Fruit fly (Drosophila melanogaster) whole organism, embryonic: ENCODE data around the gene Mocs1.

Experiments used
- Aef1 ChIP-seq: fragments of 200-800 bp; sonication (Bioruptor generic); IDR thresholded peaks from 3 replicates; pipeline ENCODE4 v1.3.6; 2022; ENCODE audit warnings: missing biosample characterization, missing genetic modification characterization
- Awh ChIP-seq: fragments of 200-800 bp; sonication (Bioruptor generic); IDR thresholded peaks from 2 replicates; pipeline ENCODE4, ENCODE4 v1.3.6; 2022; ENCODE audit warnings: missing biosample characterization, missing genetic modification characterization
- CG10366 ChIP-seq: fragments of 200-800 bp; sonication (Bioruptor generic); IDR thresholded peaks from 2 replicates; pipeline ENCODE4 v1.3.6; 2022; ENCODE audit warnings: missing biosample characterization, missing genetic modification characterization
- CG11247 ChIP-seq: fragments of 200-800 bp; sonication (Bioruptor generic); IDR thresholded peaks from 2 replicates; pipeline ENCODE4 v1.3.6; 2022; ENCODE audit warnings: missing biosample characterization, missing genetic modification characterization
- CG11504 ChIP-seq: fragments of 200-800 bp; sonication (Bioruptor generic); optimal IDR thresholded peaks from 3 replicates; lab custom pipeline; 2019; ENCODE audit warnings: missing biosample characterization, mild to moderate bottlenecking, missing genetic modification characterization, moderate library complexity
- CG11560 ChIP-seq: fragments of 200-800 bp; sonication (Bioruptor generic); IDR thresholded peaks from 3 replicates; pipeline ENCODE4 v1.3.6; 2022; ENCODE audit warnings: missing biosample characterization, missing genetic modification characterization
- CG12236 ChIP-seq: fragments of 200-800 bp; sonication (Bioruptor generic); optimal IDR thresholded peaks from 2 replicates; lab custom pipeline; 2016; ENCODE audit warnings: missing biosample characterization, missing genetic modification characterization
- CG13894 ChIP-seq: fragments of 200-800 bp; sonication (Bioruptor generic); optimal IDR thresholded peaks from 3 replicates; lab custom pipeline; 2018; ENCODE audit warnings: missing biosample characterization, mild to moderate bottlenecking, missing genetic modification characterization, moderate library complexity
- CG15073 ChIP-seq: fragments of 200-800 bp; sonication (Bioruptor generic); optimal IDR thresholded peaks from 2 replicates; lab custom pipeline; 2016; ENCODE audit warnings: missing biosample characterization, missing genetic modification characterization
- CG17328 ChIP-seq: fragments of 200-800 bp; sonication (Bioruptor generic); IDR thresholded peaks from 2 replicates; pipeline ENCODE4 v1.3.6; 2022; ENCODE audit warnings: missing biosample characterization, missing genetic modification characterization
- CG18599 ChIP-seq: fragments of 200-800 bp; sonication (Bioruptor generic); optimal IDR thresholded peaks from 3 replicates; lab custom pipeline; 2017; ENCODE audit warnings: missing biosample characterization, missing genetic modification characterization, mild to moderate bottlenecking, moderate library complexity, missing genetic modification reagents
- CG2116 ChIP-seq: fragments of 200-800 bp; sonication (Bioruptor generic); optimal IDR thresholded peaks from 3 replicates; lab custom pipeline; 2018; ENCODE audit warnings: missing biosample characterization, mild to moderate bottlenecking, missing genetic modification characterization
- CG2129 ChIP-seq: fragments of 200-800 bp; sonication (Bioruptor generic); IDR thresholded peaks from 2 replicates; pipeline ENCODE4 v1.3.6; 2022; ENCODE audit warnings: missing biosample characterization, missing genetic modification characterization; ENCODE audit not compliant: partially characterized antibody
- CG2199 ChIP-seq: fragments of 200-800 bp; sonication (Bioruptor generic); IDR thresholded peaks from 3 replicates; pipeline ENCODE4 v1.3.6; 2022; ENCODE audit warnings: missing biosample characterization, missing genetic modification characterization
- CG31441 ChIP-seq: fragments of 200-800 bp; sonication (Bioruptor generic); IDR thresholded peaks from 2 replicates; pipeline ENCODE4 v1.3.6; 2022; ENCODE audit warnings: missing biosample characterization, missing genetic modification characterization
- CG32767 ChIP-seq: fragments of 200-800 bp; sonication (Bioruptor generic); IDR thresholded peaks from 2 replicates; pipeline ENCODE4 v1.3.6; 2022; ENCODE audit warnings: missing biosample characterization, missing genetic modification characterization
- CG33213 ChIP-seq: fragments of 200-800 bp; sonication (Bioruptor generic); optimal IDR thresholded peaks from 3 replicates; lab custom pipeline; 2016; ENCODE audit warnings: missing biosample characterization, missing genetic modification characterization
- CG34376 ChIP-seq: fragments of 200-800 bp; sonication (Bioruptor generic); optimal IDR thresholded peaks from 2 replicates; lab custom pipeline; 2018; ENCODE audit warnings: missing biosample characterization, mild to moderate bottlenecking, missing genetic modification characterization
- CG4360 ChIP-seq: fragments of 200-800 bp; sonication (Bioruptor generic); IDR thresholded peaks from 2 replicates; pipeline ENCODE4 v1.3.6; 2022; ENCODE audit warnings: missing biosample characterization, missing genetic modification characterization
- CG6765 ChIP-seq: fragments of 200-800 bp; sonication (Bioruptor generic); optimal IDR thresholded peaks from 3 replicates; lab custom pipeline; 2017; ENCODE audit warnings: missing biosample characterization, mild to moderate bottlenecking, missing genetic modification characterization
- CG7357 ChIP-seq: fragments of 200-800 bp; sonication (Bioruptor generic); IDR thresholded peaks from 3 replicates; pipeline ENCODE4 v1.3.6; 2022; ENCODE audit warnings: missing biosample characterization, missing genetic modification characterization
- CG8478 ChIP-seq: fragments of >200 bp; optimal IDR thresholded peaks from 2 replicates; lab custom pipeline; 2018
- Dfd ChIP-seq, 2 experiments: fragments of >200 bp; optimal IDR thresholded peaks; 2 replicates each; lab custom pipeline; 2017; ENCODE audit warnings: missing biosample characterization in 2 of 2, missing genetic modification characterization in 2 of 2
- E2f2 ChIP-seq: fragments of 200-800 bp; sonication (Bioruptor generic); IDR thresholded peaks from 2 replicates; pipeline ENCODE4 v1.3.6; 2022; ENCODE audit warnings: missing biosample characterization, missing genetic modification characterization
- Eip74EF ChIP-seq, 2 experiments: fragments of 200-800 bp in 1 of 2; fragments of >200 bp in 1 of 2; sonication (Bioruptor generic) in 1 of 2; optimal IDR thresholded peaks; 2 replicates each; lab custom pipeline; 2017 to 2019; ENCODE audit warnings: missing biosample characterization in 2 of 2, missing genetic modification characterization in 2 of 2, mild to moderate bottlenecking in 1 of 2, moderate library complexity in 1 of 2
- Ets65A ChIP-seq: fragments of 200-800 bp; sonication (Bioruptor generic); peaks from one replicate; lab custom pipeline; 2016; ENCODE audit warnings: missing biosample characterization, missing genetic modification characterization
- HLH54F ChIP-seq: fragments of 200-800 bp; sonication (Bioruptor generic); optimal IDR thresholded peaks from 3 replicates; lab custom pipeline; 2016; ENCODE audit warnings: missing biosample characterization, missing genetic modification characterization
- Hr78 ChIP-seq, 2 experiments: fragments of 200-800 bp in 1 of 2; fragments of >200 bp in 1 of 2; sonication (Bioruptor generic) in 1 of 2; optimal IDR thresholded peaks; 2 replicates each; lab custom pipeline; 2017 to 2019; ENCODE audit warnings: missing biosample characterization in 2 of 2, missing genetic modification characterization in 2 of 2, mild to moderate bottlenecking in 1 of 2, moderate library complexity in 1 of 2
- Jarid2 ChIP-seq: fragments of 200-800 bp; sonication (Bioruptor generic); optimal IDR thresholded peaks from 3 replicates; lab custom pipeline; 2017; ENCODE audit warnings: mild to moderate bottlenecking, missing biosample characterization, missing genetic modification reagents, missing genetic modification characterization
- MESR4 ChIP-seq: fragments of 200-800 bp; sonication (Bioruptor generic); optimal IDR thresholded peaks from 2 replicates; lab custom pipeline; 2018; ENCODE audit warnings: missing biosample characterization, mild to moderate bottlenecking, missing genetic modification characterization, moderate library complexity
- MTF-1 ChIP-seq: fragments of 200-800 bp; sonication (Bioruptor generic); optimal IDR thresholded peaks from 2 replicates; lab custom pipeline; 2018; ENCODE audit warnings: missing biosample characterization, mild to moderate bottlenecking, missing genetic modification characterization, borderline replicate concordance
- NC2α ChIP-seq: fragments of 200-800 bp; sonication (Bioruptor generic); optimal IDR thresholded peaks from 2 replicates; lab custom pipeline; 2016; ENCODE audit warnings: missing biosample characterization, missing genetic modification characterization
- NFAT ChIP-seq: fragments of 200-800 bp; sonication (Bioruptor generic); IDR thresholded peaks from 2 replicates; pipeline ENCODE4 v1.3.6; 2022; ENCODE audit warnings: missing biosample characterization, missing genetic modification characterization
- bab2 ChIP-seq: fragments of 200-800 bp; sonication (Bioruptor generic); optimal IDR thresholded peaks from 2 replicates; lab custom pipeline; 2016; ENCODE audit warnings: missing biosample characterization, missing genetic modification characterization
- chinmo ChIP-seq: fragments of 200-800 bp; sonication (Bioruptor generic); IDR thresholded peaks from 4 replicates; pipeline ENCODE4 v1.3.6; 2022; ENCODE audit warnings: missing biosample characterization, missing genetic modification characterization; ENCODE audit not compliant: partially characterized antibody
- ci ChIP-seq: fragments of 200-800 bp; sonication (Bioruptor generic); IDR thresholded peaks from 3 replicates; pipeline ENCODE4 v1.3.6; 2022; ENCODE audit warnings: missing biosample characterization, missing genetic modification characterization
- dm ChIP-seq: fragments of 200-800 bp; sonication (Bioruptor generic); optimal IDR thresholded peaks from 3 replicates; lab custom pipeline; 2016; ENCODE audit warnings: missing biosample characterization, missing genetic modification characterization
- dysf ChIP-seq: fragments of 200-800 bp; sonication (Bioruptor generic); IDR thresholded peaks from 3 replicates; pipeline ENCODE4 v1.3.6; 2022; ENCODE audit warnings: missing biosample characterization, missing genetic modification characterization
- jumu ChIP-seq: fragments of 200-800 bp; sonication (Bioruptor generic); optimal IDR thresholded peaks from 3 replicates; lab custom pipeline; 2016; ENCODE audit warnings: missing biosample characterization, missing genetic modification characterization
- klu ChIP-seq: fragments of 200-800 bp; sonication (Bioruptor generic); IDR thresholded peaks from 2 replicates; pipeline ENCODE4 v1.3.6; 2022; ENCODE audit warnings: missing biosample characterization, missing genetic modification characterization
- luna ChIP-seq: fragments of 200-800 bp; sonication (Bioruptor generic); optimal IDR thresholded peaks from 2 replicates; lab custom pipeline; 2016; ENCODE audit warnings: missing biosample characterization, missing genetic modification characterization
- rib ChIP-seq: fragments of 200-800 bp; sonication (Bioruptor generic); IDR thresholded peaks from 2 replicates; pipeline ENCODE4 v1.3.6; 2022; ENCODE audit warnings: missing biosample characterization, missing genetic modification characterization
- salm ChIP-seq: fragments of 200-800 bp; sonication (Bioruptor generic); optimal IDR thresholded peaks from 2 replicates; lab custom pipeline; 2018; ENCODE audit warnings: missing biosample characterization, mild to moderate bottlenecking, missing genetic modification characterization
- sna ChIP-seq: fragments of 200-800 bp; sonication (Bioruptor generic); IDR thresholded peaks from 2 replicates; pipeline ENCODE4 v1.3.6; 2022; ENCODE audit warnings: missing biosample characterization, missing genetic modification characterization; ENCODE audit not compliant: partially characterized antibody
- vfl ChIP-seq: fragments of 200-800 bp; sonication (Bioruptor generic); optimal IDR thresholded peaks from 2 replicates; lab custom pipeline; 2016; ENCODE audit warnings: missing biosample characterization, missing genetic modification characterization
- z ChIP-seq: fragments of 200-800 bp; sonication (Bioruptor generic); IDR thresholded peaks from 3 replicates; pipeline ENCODE4 v1.3.6; 2022; ENCODE audit warnings: missing biosample characterization, missing genetic modification characterization

Gene Mocs1

DNA sequence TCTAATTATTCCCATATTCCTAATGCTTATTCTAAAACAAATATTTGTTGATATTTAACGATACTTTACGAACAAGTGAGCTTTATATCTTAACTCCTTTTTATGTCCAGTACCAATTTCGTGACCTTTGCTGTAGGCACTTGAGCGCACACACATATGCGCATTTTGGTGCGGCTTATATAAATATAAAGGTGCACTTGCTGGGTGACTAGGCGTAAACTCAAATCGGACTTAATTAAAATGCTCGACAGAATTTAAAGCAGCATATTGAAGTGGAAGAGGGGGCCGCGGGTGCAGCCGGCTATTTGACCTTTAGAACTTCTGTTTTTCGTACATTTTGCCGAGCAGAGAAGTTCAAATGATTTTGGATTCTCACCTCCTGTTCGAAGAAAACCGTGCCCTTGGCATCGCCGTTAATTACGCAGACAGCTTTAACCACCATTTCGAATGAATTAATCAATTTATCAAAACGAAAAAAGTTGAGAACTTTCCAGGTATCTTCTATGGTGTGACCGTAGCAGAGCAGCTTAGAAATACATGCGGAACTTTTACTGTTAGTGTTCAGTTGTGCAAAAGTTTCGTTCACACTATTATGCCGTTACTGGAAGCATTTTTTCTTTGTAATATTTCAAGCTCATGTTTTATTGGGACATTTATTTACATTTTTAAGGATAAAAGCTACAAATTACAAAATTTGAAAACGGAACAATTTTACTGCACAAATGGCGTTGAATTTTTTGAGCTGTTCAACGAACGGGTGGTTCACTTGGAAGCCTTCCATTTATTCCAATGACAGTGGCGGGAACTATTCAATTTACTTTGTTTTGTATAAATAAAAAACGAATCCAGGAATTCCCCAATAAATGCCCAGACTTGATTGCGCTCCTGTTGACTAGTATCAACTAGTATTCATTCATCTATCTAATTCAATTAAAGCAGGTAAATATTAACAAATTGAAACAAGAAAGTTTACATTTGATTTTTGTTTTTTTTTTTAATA lies 43.2 kb downstream of the Mocs1 start, which contains the start of gene Sod1 (continued):
- TF ChIP-seq CG12236 (GFP tag; lab: Kevin White, UChicago), result no peak
- TF ChIP-seq CG18599, result no peak
- no peak for TF ChIP-seq CG10366 (GFP tag; lab: Robert Waterston, UW)
- no peak for TF ChIP-seq CG2199 (GFP tag; lab: Robert Waterston, UW)
- peak; percentile 16 for TF ChIP-seq CG2116
- TF ChIP-seq CG34376 (GFP tag; lab: Kevin White, UChicago), result no peak
- TF ChIP-seq E2f2 (GFP tag; lab: Robert Waterston, UW), result peak; percentile 81
- TF ChIP-seq CG17328, result no peak
- no peak for TF ChIP-seq MTF-1 (GFP tag; lab: Kevin White, UChicago)
- no peak for TF ChIP-seq CG32767 (GFP tag; lab: Robert Waterston, UW)
- no peak for TF ChIP-seq CG15073 (GFP tag; lab: Kevin White, UChicago)
- TF ChIP-seq vfl (GFP tag; lab: Kevin White, UChicago), result no peak
- no peak for TF ChIP-seq CG31441
- TF ChIP-seq NFAT (GFP tag; lab: Robert Waterston, UW), result no peak
- no peak for TF ChIP-seq bab2 (GFP tag; lab: Kevin White, UChicago)
- no peak for TF ChIP-seq CG13894 (tag; lab: Kevin White, UChicago)
- peak in 1 of 2 experiments; percentile 97 for TF ChIP-seq Hr78 (GFP tag; optimal IDR thresholded peaks at IDR 0.05; lab: Kevin White, UChicago)
- TF ChIP-seq Jarid2, result no peak
- peak; percentile 71 for TF ChIP-seq CG7357
- peak; percentile 21 for TF ChIP-seq CG6765 (GFP tag; lab: Kevin White, UChicago)
- no peak for TF ChIP-seq jumu
- no peak for TF ChIP-seq CG2129 (GFP tag; lab: Robert Waterston, UW)
- TF ChIP-seq HLH54F (GFP tag; lab: Kevin White, UChicago), result no peak
- no peak for TF ChIP-seq rib (GFP tag; lab: Robert Waterston, UW)

DNA sequence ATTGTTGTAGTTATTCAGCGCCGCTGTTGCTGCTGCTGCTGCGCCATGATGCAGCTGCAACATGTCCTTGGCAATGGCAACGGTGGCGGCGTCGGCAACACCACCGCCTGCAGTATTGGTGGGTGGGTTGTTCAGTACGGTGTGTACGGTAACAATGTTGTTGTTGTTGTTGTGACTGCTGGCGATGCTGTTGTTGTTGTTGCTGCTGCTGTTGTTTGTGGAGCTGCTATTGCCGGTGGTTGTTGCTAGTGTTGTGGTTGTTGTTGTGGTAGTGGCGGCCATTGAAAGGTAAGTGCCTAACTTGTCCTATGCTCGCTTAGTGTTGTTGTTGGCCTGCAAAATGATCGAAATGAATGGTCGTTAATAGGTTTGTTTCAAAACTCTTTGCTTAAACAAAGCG lies 47.4 kb downstream of the Mocs1 start:
- TF ChIP-seq NC2α (GFP tag; lab: Kevin White, UChicago) (no peak), Dfd (GFP tag; optimal IDR thresholded peaks at IDR 0.05; lab: Kevin White, UChicago) (peak in 1 of 2 experiments; percentile 14), CG4360 (GFP tag; lab: Robert Waterston, UW) (peak; percentile 98), Awh (GFP tag; lab: Robert Waterston, UW) (0 out of 2 replicates have a peak, but pooled peaks have one; percentile 21), Ets65A (GFP tag; lab: Kevin White, UChicago) (peak; percentile 27), chinmo (GFP tag; lab: Robert Waterston, UW) (0 out of 4 replicates have a peak, but pooled peaks have one; percentile 14), ci (peak; percentile 39; the same call in 1 of the 3 replicates), sna (GFP tag; lab: Robert Waterston, UW) (0 out of 2 replicates have a peak, but pooled peaks have one; percentile 12), CG11560 (tag; lab: Robert Waterston, UW) (no peak)

DNA sequence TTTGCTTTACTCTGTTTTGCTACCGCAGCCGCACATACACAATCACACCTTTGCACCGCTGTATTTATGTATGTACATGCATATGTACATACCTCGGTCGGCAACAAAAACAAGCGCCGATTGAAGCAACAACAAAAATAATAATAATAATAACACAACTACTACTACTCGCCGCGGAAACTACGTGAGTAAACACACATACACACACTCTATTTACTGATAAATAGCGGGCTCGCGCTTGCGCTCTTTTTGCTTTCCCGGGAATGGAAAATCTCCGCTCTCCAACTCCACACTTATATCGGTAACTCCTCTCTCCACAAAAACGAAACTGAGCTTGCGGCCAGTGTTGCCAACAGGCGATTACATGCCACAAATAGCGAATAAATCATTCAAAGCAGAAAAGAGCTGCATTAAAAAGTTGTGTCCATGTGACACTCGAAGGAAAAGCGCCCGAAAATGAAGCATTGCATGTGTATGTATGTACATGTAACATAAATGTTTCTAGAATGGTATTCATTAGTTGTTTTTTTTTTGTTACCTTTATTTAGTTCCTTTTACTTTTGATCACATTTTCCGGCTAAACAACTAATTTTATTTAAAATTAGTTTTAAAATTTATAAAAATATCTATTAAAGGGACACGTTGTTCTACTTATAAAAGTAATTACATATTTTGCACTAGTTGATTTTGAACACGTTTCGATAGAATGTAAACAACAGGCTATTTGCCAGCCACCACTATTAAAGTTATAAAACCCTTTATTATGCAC lies 48.5 kb downstream of the Mocs1 start:
- TF ChIP-seq klu (GFP tag; lab: Robert Waterston, UW) (no peak), CG11504 (tag; lab: Kevin White, UChicago) (peak; percentile 30), CG8478 (lab: Kevin White, UChicago) (no peak), dysf (peak; percentile 27; the same call in 1 of the 3 replicates), dm (peak; percentile 62), luna (GFP tag; lab: Kevin White, UChicago) (no peak), NFAT (GFP tag; lab: Robert Waterston, UW) (peak; percentile 70; the same call in 1 of the 2 replicates), CG33213 (peak; percentile 70), salm (tag; lab: Kevin White, UChicago) (peak; percentile 37), Aef1 (GFP tag; lab: Robert Waterston, UW) (peak; percentile 50; the same call in 1 of the 3 replicates), Eip74EF (GFP tag; optimal IDR thresholded peaks at IDR 0.05; lab: Kevin White, UChicago) (peak in 1 of 2 experiments; percentile 75), z (GFP tag; lab: Robert Waterston, UW) (no peak), CG11247 (GFP tag; lab: Robert Waterston, UW) (0 out of 2 replicates have a peak, but pooled peaks have one; percentile 27), MESR4 (GFP tag; lab: Kevin White, UChicago) (peak; percentile 41)
